Fruit fly (Drosophila melanogaster) Kc167 (cell line): ENCODE measurements around the gene CG3592.

Source experiments
- Myc ChIP-seq: fragments of >200 bp; optimal IDR thresholded peaks from 2 replicates; lab custom pipeline; 2017; ENCODE audit warnings: missing external identifiers
- Sin3A ChIP-seq: fragments of >200 bp; optimal IDR thresholded peaks from 2 replicates; lab custom pipeline; 2018; ENCODE audit warnings: missing external identifiers
- insv ChIP-seq: fragments of >200 bp; optimal IDR thresholded peaks from 3 replicates; lab custom pipeline; 2018; ENCODE audit warnings: missing external identifiers
- psq ChIP-seq: fragments of >200 bp; optimal IDR thresholded peaks from 2 replicates; lab custom pipeline; 2017; ENCODE audit warnings: missing external identifiers

- no peak for TF ChIP-seq Myc (lab: Kevin White, UChicago)
- no peak for TF ChIP-seq insv (lab: Kevin White, UChicago)
- no peak for TF ChIP-seq psq (lab: Kevin White, UChicago)
- no peak for TF ChIP-seq Sin3A (lab: Kevin White, UChicago)
These were observed 22.3 kb upstream of the CG3592 start for dm6 chrX:2912581-2912980.
